Fruit fly (Drosophila melanogaster) whole organism, adult: ENCODE data around the gene CG43251.

Source experiments
- CG11617 ChIP-seq: fragments of 200-800 bp; sonication (Bioruptor generic); optimal IDR thresholded peaks from 2 replicates; lab custom pipeline; 2017; ENCODE audit warnings: mild to moderate bottlenecking, missing biosample characterization, missing genetic modification reagents, missing genetic modification characterization
- CG12768 ChIP-seq: fragments of 200-800 bp; sonication (Bioruptor generic); optimal IDR thresholded peaks from 2 replicates; lab custom pipeline; 2017; ENCODE audit warnings: missing biosample characterization, missing genetic modification characterization, mild to moderate bottlenecking, moderate library complexity, missing genetic modification reagents
- CG14711 ChIP-seq: fragments of 200-800 bp; sonication (Bioruptor generic); optimal IDR thresholded peaks from 2 replicates; lab custom pipeline; 2018; ENCODE audit warnings: missing biosample characterization, mild to moderate bottlenecking, missing genetic modification characterization, moderate library complexity
- CG1620 ChIP-seq: fragments of 200-800 bp; sonication (Bioruptor generic); optimal IDR thresholded peaks from 2 replicates; lab custom pipeline; 2016; ENCODE audit warnings: missing biosample characterization, missing genetic modification characterization
- CG33017 ChIP-seq: fragments of 200-800 bp; sonication (Bioruptor generic); optimal IDR thresholded peaks from 2 replicates; lab custom pipeline; 2018; ENCODE audit warnings: missing biosample characterization, mild to moderate bottlenecking, missing genetic modification characterization, moderate library complexity
- CG5204 ChIP-seq: fragments of 200-800 bp; sonication (Bioruptor generic); optimal IDR thresholded peaks from 2 replicates; lab custom pipeline; 2016; ENCODE audit warnings: missing biosample characterization, missing genetic modification characterization
- CG7045 ChIP-seq: fragments of 200-800 bp; sonication (Bioruptor generic); optimal IDR thresholded peaks from 2 replicates; lab custom pipeline; 2017; ENCODE audit warnings: missing biosample characterization, mild to moderate bottlenecking, missing genetic modification characterization
- CG7101 ChIP-seq: fragments of 200-800 bp; sonication (Bioruptor generic); optimal IDR thresholded peaks from 2 replicates; lab custom pipeline; 2018; ENCODE audit warnings: missing biosample characterization, mild to moderate bottlenecking, missing genetic modification characterization, moderate library complexity
- Clk ChIP-seq: fragments of 200-800 bp; sonication (Bioruptor generic); optimal IDR thresholded peaks from 2 replicates; lab custom pipeline; 2017; ENCODE audit warnings: missing biosample characterization, missing genetic modification characterization
- Crg-1 ChIP-seq: fragments of 200-800 bp; sonication (Bioruptor generic); optimal IDR thresholded peaks from 2 replicates; lab custom pipeline; 2016; ENCODE audit warnings: missing biosample characterization, missing genetic modification characterization
- Hr96 ChIP-seq: fragments of 200-800 bp; sonication (Bioruptor generic); optimal IDR thresholded peaks from 2 replicates; lab custom pipeline; 2016; ENCODE audit warnings: missing biosample characterization, missing genetic modification characterization
- Mnt ChIP-seq: fragments of 200-800 bp; sonication (Bioruptor generic); optimal IDR thresholded peaks from 2 replicates; lab custom pipeline; 2016; ENCODE audit warnings: missing biosample characterization, mild to moderate bottlenecking, missing genetic modification characterization
- bab1 ChIP-seq: fragments of 200-800 bp; sonication (Bioruptor generic); optimal IDR thresholded peaks from 3 replicates; lab custom pipeline; 2019; ENCODE audit warnings: missing biosample characterization, mild to moderate bottlenecking, missing genetic modification characterization, moderate library complexity
- cic ChIP-seq: fragments of 200-800 bp; sonication (Bioruptor generic); optimal IDR thresholded peaks from 2 replicates; lab custom pipeline; 2017; ENCODE audit warnings: missing biosample characterization, mild to moderate bottlenecking, missing genetic modification characterization, moderate library complexity
- cnc ChIP-seq, 2 experiments: fragments of >200 bp; optimal IDR thresholded peaks; 2 replicates each; lab custom pipeline; 2017
- kay ChIP-seq: fragments of 200-800 bp; sonication (Bioruptor generic); peaks from one replicate; lab custom pipeline; 2016; ENCODE audit warnings: missing biosample characterization, missing genetic modification characterization, borderline replicate concordance
- ovo ChIP-seq: fragments of 200-800 bp; sonication (Bioruptor generic); optimal IDR thresholded peaks from 2 replicates; lab custom pipeline; 2016; ENCODE audit warnings: missing biosample characterization, missing genetic modification characterization
- pad ChIP-seq: fragments of 200-800 bp; sonication (Bioruptor generic); optimal IDR thresholded peaks from 3 replicates; lab custom pipeline; 2017; ENCODE audit warnings: missing biosample characterization, missing genetic modification characterization, mild to moderate bottlenecking, moderate library complexity, missing genetic modification reagents
- tj ChIP-seq: fragments of 200-800 bp; sonication (Bioruptor generic); optimal IDR thresholded peaks from 3 replicates; lab custom pipeline; 2017; ENCODE audit warnings: missing biosample characterization, mild to moderate bottlenecking, missing genetic modification characterization, moderate library complexity
- toe ChIP-seq: fragments of 200-800 bp; sonication (Bioruptor generic); optimal IDR thresholded peaks from 2 replicates; lab custom pipeline; 2016; ENCODE audit warnings: missing biosample characterization, missing genetic modification characterization

The CG43251 gene

dm6 chr3L:20771001-20771890 lies 12.6 kb downstream of the CG43251 start, which contains the start of the genes CG4042 and Pitslre:
TSS of gene CG4042 (minus strand) at chr3L:20771507.
TSS of gene Pitslre (plus strand) at chr3L:20771528.
- TF ChIP-seq cic (GFP tag; lab: Kevin White, UChicago) (no peak), kay (peak; percentile 66), Hr96 (no peak), Mnt (GFP tag; lab: Kevin White, UChicago) (peak; percentile 77), Crg-1 (GFP tag; lab: Kevin White, UChicago) (peak; percentile 28), ovo (GFP tag; lab: Kevin White, UChicago) (no peak), Clk (GFP tag; lab: Kevin White, UChicago) (no peak), toe (GFP tag; lab: Kevin White, UChicago) (peak; percentile 63), bab1 (GFP tag; lab: Kevin White, UChicago) (no peak), pad (GFP tag; lab: Kevin White, UChicago) (no peak), tj (GFP tag; lab: Kevin White, UChicago) (peak; percentile 2), CG1620 (peak; percentile 13), CG7101 (peak; percentile 9), CG33017 (tag; lab: Kevin White, UChicago) (no peak), cnc (optimal IDR thresholded peaks at IDR 0.05; lab: Kevin White, UChicago) (no peak)

dm6 chr3L:20771891-20772646 lies 13.4 kb downstream of the CG43251 start:
- TF ChIP-seq CG1620: peak; percentile 39
- no peak for TF ChIP-seq CG5204 (GFP tag; lab: Kevin White, UChicago)
- TF ChIP-seq pad (GFP tag; lab: Kevin White, UChicago): no peak
- TF ChIP-seq ovo (GFP tag; lab: Kevin White, UChicago): no peak
- peak; percentile 47 for TF ChIP-seq CG11617
- peak; percentile 30 for TF ChIP-seq Crg-1 (GFP tag; lab: Kevin White, UChicago)
- peak; percentile 31 for TF ChIP-seq Clk (GFP tag; lab: Kevin White, UChicago)
- peak; percentile 90 for TF ChIP-seq kay
- TF ChIP-seq cic (GFP tag; lab: Kevin White, UChicago): no peak
- no peak for TF ChIP-seq Hr96
- no peak for TF ChIP-seq tj (GFP tag; lab: Kevin White, UChicago)
- TF ChIP-seq toe (GFP tag; lab: Kevin White, UChicago): no peak
- peak; percentile 70 for TF ChIP-seq CG7101
- peak; percentile 65 for TF ChIP-seq CG7045
- TF ChIP-seq cnc (optimal IDR thresholded peaks at IDR 0.05; lab: Kevin White, UChicago): no peak
- peak; percentile 58 for TF ChIP-seq CG14711 (tag; lab: Kevin White, UChicago)
- peak; percentile 50 for TF ChIP-seq CG12768 (GFP tag; lab: Kevin White, UChicago)
- peak; percentile 85 for TF ChIP-seq bab1 (GFP tag; lab: Kevin White, UChicago)
- TF ChIP-seq Mnt (GFP tag; lab: Kevin White, UChicago): peak; percentile 22
- TF ChIP-seq CG33017 (tag; lab: Kevin White, UChicago): peak; percentile 65

- TF ChIP-seq Hr96: no peak
- no peak for TF ChIP-seq Mnt (GFP tag; lab: Kevin White, UChicago)
- TF ChIP-seq CG11617: no peak
- no peak for TF ChIP-seq CG7101
- no peak for TF ChIP-seq Clk (GFP tag; lab: Kevin White, UChicago)
- no peak for TF ChIP-seq kay
- TF ChIP-seq CG12768 (GFP tag; lab: Kevin White, UChicago): no peak
- no peak for TF ChIP-seq CG5204 (GFP tag; lab: Kevin White, UChicago)
- no peak for TF ChIP-seq ovo (GFP tag; lab: Kevin White, UChicago)
- TF ChIP-seq toe (GFP tag; lab: Kevin White, UChicago): no peak
- no peak for TF ChIP-seq CG14711 (tag; lab: Kevin White, UChicago)
- TF ChIP-seq CG1620: no peak
- no peak for TF ChIP-seq pad (GFP tag; lab: Kevin White, UChicago)
- no peak for TF ChIP-seq tj (GFP tag; lab: Kevin White, UChicago)
- no peak for TF ChIP-seq CG7045
- TF ChIP-seq bab1 (GFP tag; lab: Kevin White, UChicago): no peak
- no peak for TF ChIP-seq cic (GFP tag; lab: Kevin White, UChicago)
- TF ChIP-seq Crg-1 (GFP tag; lab: Kevin White, UChicago): no peak
- TF ChIP-seq CG33017 (tag; lab: Kevin White, UChicago): no peak
- no peak for TF ChIP-seq cnc (optimal IDR thresholded peaks at IDR 0.05; lab: Kevin White, UChicago)
These were observed 13.9 kb downstream of the CG43251 start for dm6 chr3L:20772647-20773015.

dm6 chr3L:20777496-20777895 lies 18.8 kb downstream of the CG43251 start:
- no peak for TF ChIP-seq kay
- TF ChIP-seq pad (GFP tag; lab: Kevin White, UChicago): no peak
- no peak for TF ChIP-seq CG7101
- TF ChIP-seq cnc (optimal IDR thresholded peaks at IDR 0.05; lab: Kevin White, UChicago): no peak
- TF ChIP-seq CG14711 (tag; lab: Kevin White, UChicago): no peak
- no peak for TF ChIP-seq CG33017 (tag; lab: Kevin White, UChicago)
